Fruit fly (Drosophila melanogaster) whole organism, embryonic: Measurements from ENCODE around the gene EMC6.

Source experiments
- Ada2b ChIP-seq: fragments of 200-800 bp; sonication (Bioruptor generic); IDR thresholded peaks from 2 replicates; pipeline ENCODE4 v1.3.6; 2022; ENCODE audit warnings: missing biosample characterization, missing genetic modification characterization
- Awh ChIP-seq: fragments of 200-800 bp; sonication (Bioruptor generic); IDR thresholded peaks from 2 replicates; pipeline ENCODE4, ENCODE4 v1.3.6; 2022; ENCODE audit warnings: missing biosample characterization, missing genetic modification characterization
- B-H1 ChIP-seq: fragments of 200-800 bp; sonication (Bioruptor generic); IDR thresholded peaks from 3 replicates; pipeline ENCODE4 v1.3.6; 2022; ENCODE audit warnings: missing biosample characterization, missing genetic modification characterization
- CG10431 ChIP-seq: fragments of 200-800 bp; sonication (Bioruptor generic); optimal IDR thresholded peaks from 3 replicates; lab custom pipeline; 2018; ENCODE audit warnings: missing biosample characterization, mild to moderate bottlenecking, missing genetic modification characterization
- CG11398 ChIP-seq: fragments of 200-800 bp; sonication (Bioruptor generic); optimal IDR thresholded peaks from 2 replicates; lab custom pipeline; 2016; ENCODE audit warnings: missing biosample characterization, missing genetic modification characterization
- CG11560 ChIP-seq: fragments of 200-800 bp; sonication (Bioruptor generic); IDR thresholded peaks from 3 replicates; pipeline ENCODE4 v1.3.6; 2022; ENCODE audit warnings: missing biosample characterization, missing genetic modification characterization
- CG13775 ChIP-seq: fragments of 200-800 bp; sonication (Bioruptor generic); optimal IDR thresholded peaks from 3 replicates; lab custom pipeline; 2017; ENCODE audit warnings: missing biosample characterization, mild to moderate bottlenecking, missing genetic modification characterization
- CG14965 ChIP-seq: fragments of 200-800 bp; sonication (Bioruptor generic); optimal IDR thresholded peaks from 2 replicates; lab custom pipeline; 2016; ENCODE audit warnings: missing biosample characterization, missing genetic modification characterization, borderline replicate concordance
- CG15269 ChIP-seq: fragments of 200-800 bp; sonication (Bioruptor generic); optimal IDR thresholded peaks from 2 replicates; lab custom pipeline; 2018; ENCODE audit warnings: missing biosample characterization, mild to moderate bottlenecking, missing genetic modification characterization, moderate library complexity
- CG1603 ChIP-seq: fragments of 200-800 bp; sonication (Bioruptor generic); optimal IDR thresholded peaks from 2 replicates; lab custom pipeline; 2019; ENCODE audit warnings: missing biosample characterization, mild to moderate bottlenecking, missing genetic modification characterization, moderate library complexity
- CG17359 ChIP-seq: fragments of 200-800 bp; sonication (Bioruptor generic); optimal IDR thresholded peaks from 3 replicates; lab custom pipeline; 2018; ENCODE audit warnings: missing biosample characterization, mild to moderate bottlenecking, missing genetic modification characterization, moderate library complexity
- CG18262 ChIP-seq: fragments of 200-800 bp; optimal IDR thresholded peaks from 3 replicates; lab custom pipeline; 2019; ENCODE audit warnings: missing biosample characterization, mild to moderate bottlenecking, missing genetic modification characterization, moderate library complexity
- CG1832 ChIP-seq: fragments of 200-800 bp; sonication (Bioruptor generic); optimal IDR thresholded peaks from 2 replicates; lab custom pipeline; 2017; ENCODE audit warnings: missing biosample characterization, mild to moderate bottlenecking, missing genetic modification characterization, inconsistent platforms
- CG2129 ChIP-seq: fragments of 200-800 bp; sonication (Bioruptor generic); IDR thresholded peaks from 2 replicates; pipeline ENCODE4 v1.3.6; 2022; ENCODE audit warnings: missing biosample characterization, missing genetic modification characterization; ENCODE audit not compliant: partially characterized antibody
- CG3838 ChIP-seq: fragments of 200-800 bp; sonication (Bioruptor generic); optimal IDR thresholded peaks from 3 replicates; lab custom pipeline; 2016; ENCODE audit warnings: missing biosample characterization, missing genetic modification characterization
- CG6654 ChIP-seq: fragments of 200-800 bp; sonication (Bioruptor generic); optimal IDR thresholded peaks from 2 replicates; lab custom pipeline; 2017; ENCODE audit warnings: missing biosample characterization, mild to moderate bottlenecking, missing genetic modification characterization
- CG6683 ChIP-seq: fragments of 200-800 bp; sonication (Bioruptor generic); optimal IDR thresholded peaks from 2 replicates; lab custom pipeline; 2017; ENCODE audit warnings: missing biosample characterization, mild to moderate bottlenecking, missing genetic modification characterization, missing genetic modification reagents
- CG6791 ChIP-seq: fragments of 200-800 bp; sonication (Bioruptor generic); IDR thresholded peaks from 3 replicates; pipeline ENCODE4 v1.3.6; 2022; ENCODE audit warnings: missing biosample characterization, missing genetic modification characterization; ENCODE audit not compliant: partially characterized antibody
- CG8290 ChIP-seq, 3 experiments: fragments of 200-800 bp; sonication (Bioruptor generic); optimal IDR thresholded peaks; 2 replicates each; lab custom pipeline; 2016 to 2019; ENCODE audit warnings: missing biosample characterization in 3 of 3, missing genetic modification characterization in 3 of 3, mild to moderate bottlenecking in 2 of 3, moderate library complexity in 1 of 3
- CG9437 ChIP-seq: fragments of 200-800 bp; sonication (Bioruptor generic); optimal IDR thresholded peaks from 2 replicates; lab custom pipeline; 2018; ENCODE audit warnings: missing biosample characterization, mild to moderate bottlenecking, missing genetic modification characterization
- Camta ChIP-seq: fragments of 200-800 bp; sonication (Bioruptor generic); optimal IDR thresholded peaks from 2 replicates; lab custom pipeline; 2016; ENCODE audit warnings: missing biosample characterization, missing genetic modification characterization
- Dp ChIP-seq: fragments of 200-800 bp; sonication (Bioruptor generic); optimal IDR thresholded peaks from 2 replicates; lab custom pipeline; 2018; ENCODE audit warnings: missing biosample characterization, mild to moderate bottlenecking, missing genetic modification characterization, moderate library complexity
- Ets65A ChIP-seq: fragments of 200-800 bp; sonication (Bioruptor generic); peaks from one replicate; lab custom pipeline; 2016; ENCODE audit warnings: missing biosample characterization, missing genetic modification characterization
- Ets97D ChIP-seq: fragments of 200-800 bp; sonication (Bioruptor generic); optimal IDR thresholded peaks from 3 replicates; lab custom pipeline; 2016; ENCODE audit warnings: missing biosample characterization, missing genetic modification characterization
- Hr78 ChIP-seq, 2 experiments: fragments of 200-800 bp in 1 of 2; fragments of >200 bp in 1 of 2; sonication (Bioruptor generic) in 1 of 2; optimal IDR thresholded peaks; 2 replicates each; lab custom pipeline; 2017 to 2019; ENCODE audit warnings: missing biosample characterization in 2 of 2, missing genetic modification characterization in 2 of 2, mild to moderate bottlenecking in 1 of 2, moderate library complexity in 1 of 2
- Jarid2 ChIP-seq: fragments of 200-800 bp; sonication (Bioruptor generic); optimal IDR thresholded peaks from 3 replicates; lab custom pipeline; 2017; ENCODE audit warnings: mild to moderate bottlenecking, missing biosample characterization, missing genetic modification reagents, missing genetic modification characterization
- MBD-R2 ChIP-seq: fragments of 200-800 bp; sonication (Bioruptor generic); IDR thresholded peaks from 2 replicates; pipeline ENCODE4 v1.3.6; 2022; ENCODE audit warnings: missing biosample characterization, missing genetic modification characterization
- Med ChIP-seq: fragments of 200-800 bp; sonication (Bioruptor generic); peaks from one replicate; lab custom pipeline; 2016; ENCODE audit warnings: missing biosample characterization, missing genetic modification characterization, mild to moderate bottlenecking, inconsistent platforms, moderate library complexity
- Myb ChIP-seq: fragments of 200-800 bp; sonication (Bioruptor generic); optimal IDR thresholded peaks from 2 replicates; lab custom pipeline; 2016; ENCODE audit warnings: missing biosample characterization, missing genetic modification characterization
- NC2β ChIP-seq: fragments of 200-800 bp; sonication (Bioruptor generic); optimal IDR thresholded peaks from 2 replicates; lab custom pipeline; 2016; ENCODE audit warnings: missing biosample characterization, missing genetic modification characterization
- Scr ChIP-seq: fragments of 200-800 bp; sonication (Bioruptor generic); IDR thresholded peaks from 2 replicates; pipeline ENCODE4 v1.3.6; 2022; ENCODE audit warnings: missing biosample characterization, missing genetic modification characterization; ENCODE audit not compliant: partially characterized antibody
- Sox100B ChIP-seq: fragments of 200-800 bp; sonication (Bioruptor generic); optimal IDR thresholded peaks from 3 replicates; lab custom pipeline; 2018; ENCODE audit warnings: missing biosample characterization, mild to moderate bottlenecking, missing genetic modification characterization
- ash1 ChIP-seq: fragments of 200-800 bp; sonication (Bioruptor generic); optimal IDR thresholded peaks from 2 replicates; lab custom pipeline; 2018; ENCODE audit warnings: missing biosample characterization, mild to moderate bottlenecking, missing genetic modification characterization
- az2 ChIP-seq: fragments of 200-800 bp; sonication (Bioruptor generic); optimal IDR thresholded peaks from 3 replicates; lab custom pipeline; 2016; ENCODE audit warnings: missing biosample characterization, missing genetic modification characterization
- cato ChIP-seq: fragments of 200-800 bp; sonication (Bioruptor generic); optimal IDR thresholded peaks from 2 replicates; lab custom pipeline; 2016; ENCODE audit warnings: missing biosample characterization, missing genetic modification characterization, borderline replicate concordance
- caup ChIP-seq: fragments of 200-800 bp; sonication (Bioruptor generic); optimal IDR thresholded peaks from 3 replicates; lab custom pipeline; 2017; ENCODE audit warnings: missing biosample characterization, mild to moderate bottlenecking, missing genetic modification characterization, moderate library complexity; ENCODE audit not compliant: severe bottlenecking
- chinmo ChIP-seq: fragments of 200-800 bp; sonication (Bioruptor generic); IDR thresholded peaks from 4 replicates; pipeline ENCODE4 v1.3.6; 2022; ENCODE audit warnings: missing biosample characterization, missing genetic modification characterization; ENCODE audit not compliant: partially characterized antibody
- dm ChIP-seq: fragments of 200-800 bp; sonication (Bioruptor generic); optimal IDR thresholded peaks from 3 replicates; lab custom pipeline; 2016; ENCODE audit warnings: missing biosample characterization, missing genetic modification characterization
- en ChIP-seq: fragments of 200-800 bp; sonication (Bioruptor generic); optimal IDR thresholded peaks from 2 replicates; lab custom pipeline; 2016; ENCODE audit warnings: missing biosample characterization, missing genetic modification characterization
- fu2 ChIP-seq: fragments of 200-800 bp; sonication (Bioruptor generic); optimal IDR thresholded peaks from 2 replicates; lab custom pipeline; 2016; ENCODE audit warnings: missing biosample characterization, missing genetic modification characterization
- grn ChIP-seq: fragments of 200-800 bp; sonication (Bioruptor generic); optimal IDR thresholded peaks from 3 replicates; lab custom pipeline; 2017; ENCODE audit warnings: missing biosample characterization, missing genetic modification characterization
- jigr1 ChIP-seq: fragments of 200-800 bp; sonication (Bioruptor generic); IDR thresholded peaks from 3 replicates; pipeline ENCODE4 v1.3.6; 2022; ENCODE audit warnings: missing biosample characterization, missing genetic modification characterization
- mirr ChIP-seq: fragments of 200-800 bp; sonication (Bioruptor generic); optimal IDR thresholded peaks from 3 replicates; lab custom pipeline; 2018; ENCODE audit warnings: missing biosample characterization, mild to moderate bottlenecking, missing genetic modification characterization
- oc ChIP-seq: fragments of 200-800 bp; sonication (Bioruptor generic); optimal IDR thresholded peaks from 2 replicates; lab custom pipeline; 2018; ENCODE audit warnings: missing biosample characterization, mild to moderate bottlenecking, missing genetic modification characterization, moderate library complexity
- pum ChIP-seq: fragments of 200-800 bp; sonication (Bioruptor generic); optimal IDR thresholded peaks from 2 replicates; lab custom pipeline; 2016; ENCODE audit warnings: missing biosample characterization, missing genetic modification characterization
- sd ChIP-seq: fragments of 200-800 bp; sonication (Bioruptor generic); optimal IDR thresholded peaks from 3 replicates; lab custom pipeline; 2018; ENCODE audit warnings: missing biosample characterization, mild to moderate bottlenecking, missing genetic modification characterization, moderate library complexity
- trem ChIP-seq: fragments of 200-800 bp; optimal IDR thresholded peaks from 3 replicates; lab custom pipeline; 2019; ENCODE audit warnings: missing biosample characterization, mild to moderate bottlenecking, missing genetic modification characterization, moderate library complexity

Gene EMC6

DNA sequence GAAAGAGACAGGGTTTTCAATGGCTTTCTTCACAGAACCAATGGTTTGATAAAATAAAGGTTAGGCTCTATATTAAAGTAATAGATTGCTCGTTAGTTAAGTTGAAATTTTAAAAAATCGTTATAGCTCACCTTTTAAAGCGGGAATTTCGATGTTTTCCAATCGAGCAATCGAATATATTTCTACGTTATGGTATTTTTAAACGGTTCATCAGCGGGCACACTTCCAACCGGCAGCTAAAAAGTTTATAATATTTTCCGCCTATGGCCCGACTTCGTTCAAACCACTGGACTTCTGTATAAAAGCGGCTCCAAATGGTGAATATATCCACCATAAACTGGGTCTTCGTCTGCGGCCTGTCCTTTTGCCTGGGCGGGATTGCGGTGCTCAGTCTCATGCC, 1.8 kb downstream of the EMC6 start, which contains the start of gene beta4GalT7 (continued):
- TF ChIP-seq Myb (GFP tag; lab: Kevin White, UChicago), result peak; percentile 96
- TF ChIP-seq trem, result peak; percentile 7
- no peak for TF ChIP-seq CG6654 (GFP tag; lab: Kevin White, UChicago)
- TF ChIP-seq CG11560, result peak; percentile 97
- TF ChIP-seq NC2β, result no peak
- TF ChIP-seq MBD-R2 (GFP tag; lab: Robert Waterston, UW), result peak; percentile 69
- peak; percentile 46 for TF ChIP-seq CG1603 (tag; lab: Kevin White, UChicago)
- no peak for TF ChIP-seq Sox100B (GFP tag; lab: Kevin White, UChicago)
- TF ChIP-seq Ada2b (GFP tag; lab: Robert Waterston, UW), result no peak
- TF ChIP-seq Dp (GFP tag; lab: Kevin White, UChicago), result peak; percentile 84
- peak; percentile 36 for TF ChIP-seq Med (GFP tag; lab: Kevin White, UChicago)
- no peak for TF ChIP-seq dm

DNA sequence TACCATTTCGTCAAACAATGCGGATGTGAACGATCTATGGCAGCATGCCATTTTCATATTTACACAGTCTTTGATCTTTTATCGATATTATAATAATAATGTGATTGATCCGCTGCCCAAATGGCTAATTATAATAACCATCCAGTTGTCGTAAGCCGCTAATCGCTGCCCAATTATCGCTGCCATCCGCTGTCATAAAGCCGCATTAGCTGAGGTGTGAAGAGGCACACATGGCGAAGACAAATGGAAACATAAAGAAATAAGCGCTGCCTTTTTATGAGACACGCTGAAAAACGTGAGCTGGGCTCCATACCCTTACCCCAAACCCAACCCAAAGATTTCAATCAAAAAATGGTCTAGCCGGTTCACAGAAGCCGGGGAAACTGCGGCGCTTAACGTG, 12.8 kb downstream of the EMC6 start:
- TF ChIP-seq Awh (GFP tag; lab: Robert Waterston, UW) (0 out of 2 replicates have a peak, but pooled peaks have one; percentile 25), ash1 (GFP tag; lab: Kevin White, UChicago) (no peak), en (GFP tag; lab: Kevin White, UChicago) (no peak), CG2129 (GFP tag; lab: Robert Waterston, UW) (no peak), Ets97D (no peak), oc (peak; percentile 96), CG15269 (tag; lab: Kevin White, UChicago) (peak; percentile 51), chinmo (GFP tag; lab: Robert Waterston, UW) (0 out of 4 replicates have a peak, but pooled peaks have one; percentile 35), Ets65A (GFP tag; lab: Kevin White, UChicago) (peak; percentile 11), grn (peak; percentile 32), CG11398 (GFP tag; lab: Kevin White, UChicago) (no peak), sd (tag; lab: Kevin White, UChicago) (no peak), CG17359 (tag; lab: Kevin White, UChicago) (no peak), CG14965 (GFP tag; lab: Kevin White, UChicago) (no peak), CG6791 (GFP tag; lab: Robert Waterston, UW) (no peak)

DNA sequence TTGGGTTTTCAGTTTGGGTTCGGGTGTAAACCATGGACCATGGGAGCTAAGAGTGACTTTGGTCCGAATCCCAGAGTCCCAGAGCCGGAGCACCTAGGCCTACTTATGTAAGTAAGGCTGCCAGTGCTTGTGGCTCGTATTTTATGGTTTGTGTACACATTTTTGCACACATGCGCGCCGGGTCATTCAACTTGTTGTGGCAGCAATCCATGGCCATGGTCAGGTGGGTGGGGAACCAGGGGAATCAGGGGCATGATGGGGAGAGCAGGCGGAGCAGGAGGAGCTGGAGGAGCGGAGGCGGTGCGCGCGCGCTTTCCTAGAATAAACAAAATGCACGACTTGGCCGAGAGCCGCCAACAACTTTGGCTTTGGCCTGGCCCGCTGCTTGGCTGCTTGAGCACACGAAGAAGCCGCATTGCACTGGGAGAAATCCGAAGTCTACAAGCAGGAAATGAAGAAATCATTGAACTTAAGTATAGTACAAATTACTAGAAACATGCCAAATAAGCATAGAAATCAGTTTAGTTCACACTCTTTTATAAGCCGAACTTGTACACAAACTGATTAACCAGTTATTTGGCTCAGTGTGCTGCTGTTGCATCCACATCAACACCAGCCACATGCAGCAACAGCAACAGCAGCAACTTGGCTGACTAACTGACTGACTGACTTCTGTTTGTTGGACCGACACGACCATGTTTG, 14.9 kb downstream of the EMC6 start:
- no peak for TF ChIP-seq pum
- no peak for TF ChIP-seq Hr78 (GFP tag; optimal IDR thresholded peaks at IDR 0.05; lab: Kevin White, UChicago)
- TF ChIP-seq CG3838 (GFP tag; lab: Kevin White, UChicago), result no peak
- TF ChIP-seq Jarid2 (GFP tag; lab: Kevin White, UChicago), result no peak
- no peak for TF ChIP-seq CG10431
- TF ChIP-seq CG1832 (GFP tag; lab: Kevin White, UChicago), result no peak
- TF ChIP-seq mirr (GFP tag; lab: Kevin White, UChicago), result no peak
- TF ChIP-seq CG18262 (tag; lab: Kevin White, UChicago), result no peak
- no peak for TF ChIP-seq CG6683
- no peak for TF ChIP-seq az2
- no peak for TF ChIP-seq CG8290 (GFP tag; optimal IDR thresholded peaks at IDR 0.05; lab: Kevin White, UChicago)
- TF ChIP-seq CG8290 (tag; optimal IDR thresholded peaks at IDR 0.05; lab: Kevin White, UChicago), result no peak
- TF ChIP-seq CG1603 (tag; lab: Kevin White, UChicago), result peak; percentile 27
- TF ChIP-seq Scr (GFP tag; lab: Robert Waterston, UW), result no peak
- no peak for TF ChIP-seq B-H1 (GFP tag; lab: Robert Waterston, UW)
- no peak for TF ChIP-seq cato
- no peak for TF ChIP-seq caup
- no peak for TF ChIP-seq CG9437 (GFP tag; lab: Kevin White, UChicago)
- TF ChIP-seq fu2, result no peak
- TF ChIP-seq jigr1 (GFP tag; lab: Robert Waterston, UW), result no peak
- no peak for TF ChIP-seq Camta (GFP tag; lab: Kevin White, UChicago)
- no peak for TF ChIP-seq CG13775
